Worm (Caenorhabditis elegans): ENCODE measurements around the gene K07F5.8.

ce11 chrIV:9822585-9822984 lies 26.9 kb downstream of the K07F5.8 start:
- TF ChIP-seq ztf-29 (GFP tag; IDR thresholded peaks at IDR 0.05) (no peak), ztf-23 (GFP tag; IDR thresholded peaks at IDR 0.05) (no peak), ref-1 (GFP tag; conservative IDR thresholded peaks at IDR 0.05) (no peak), klf-2 (GFP tag; conservative IDR thresholded peaks at IDR 0.05) (no peak)
